Fruit fly (Drosophila melanogaster): ENCODE measurements around the gene Sos.

Gene Sos

dm6 chr2L:13811323-13811722 is 2.3 kb upstream of the Sos start, which contains the start of the genes Adat1 and CG16865 (continued):
- no peak for TF ChIP-seq pan (optimal IDR thresholded peaks at IDR 0.05)
- TF ChIP-seq pan (GFP tag; optimal IDR thresholded peaks at IDR 0.05 in 1 of 2, IDR thresholded peaks at IDR 0.05 in 1 of 2) = no peak
- TF ChIP-seq CG4360 (GFP tag; IDR thresholded peaks at IDR 0.05) = no peak
- TF ChIP-seq Dref (GFP tag; IDR thresholded peaks at IDR 0.05) = peak; percentile 80
- TF ChIP-seq sens-2 (GFP tag; IDR thresholded peaks at IDR 0.05) = no peak
- no peak for TF ChIP-seq CG9727 (GFP tag; optimal IDR thresholded peaks at IDR 0.05)
- no peak for TF ChIP-seq Lpt (GFP tag; optimal IDR thresholded peaks at IDR 0.05)
- TF ChIP-seq CG12071 (GFP tag; optimal IDR thresholded peaks at IDR 0.05) = no peak
- no peak for TF ChIP-seq CG2678 (tag; optimal IDR thresholded peaks at IDR 0.05)
- no peak for TF ChIP-seq CG13894 (tag; optimal IDR thresholded peaks at IDR 0.05)
- no peak for TF ChIP-seq Chrac-16 (GFP tag; optimal IDR thresholded peaks at IDR 0.05)
- TF ChIP-seq Ada2b (GFP tag; IDR thresholded peaks at IDR 0.05) = no peak
- TF ChIP-seq pnt (GFP tag; optimal IDR thresholded peaks at IDR 0.05) = no peak
- TF ChIP-seq onecut (GFP tag; IDR thresholded peaks at IDR 0.05) = peak; percentile 87
- no peak for TF ChIP-seq CG4424 (GFP tag; optimal IDR thresholded peaks at IDR 0.05)
- TF ChIP-seq D (optimal IDR thresholded peaks at IDR 0.05) = no peak
- TF ChIP-seq D (GFP tag; optimal IDR thresholded peaks at IDR 0.05) = no peak
- no peak for TF ChIP-seq GATAe (GFP tag; conservative IDR thresholded peaks at IDR 0.05)
- TF ChIP-seq CG3995 (GFP tag; optimal IDR thresholded peaks at IDR 0.05) = no peak
- no peak for TF ChIP-seq Jarid2 (GFP tag; optimal IDR thresholded peaks at IDR 0.05)
- no peak for TF ChIP-seq gt (GFP tag; IDR thresholded peaks at IDR 0.05)
- no peak for TF ChIP-seq insv (GFP tag; optimal IDR thresholded peaks at IDR 0.05)
- no peak for TF ChIP-seq unpg (GFP tag; optimal IDR thresholded peaks at IDR 0.05)
- no peak for TF ChIP-seq fd96Cb (tag; optimal IDR thresholded peaks at IDR 0.05)
- TF ChIP-seq CG17385 (GFP tag; optimal IDR thresholded peaks at IDR 0.05) = no peak
- TF ChIP-seq Atf3 (GFP tag; optimal IDR thresholded peaks at IDR 0.05) = no peak
- TF ChIP-seq CG15269 (tag; optimal IDR thresholded peaks at IDR 0.05) = no peak
- no peak for TF ChIP-seq gsb (GFP tag; IDR thresholded peaks at IDR 0.05)
- no peak for TF ChIP-seq CG3847 (GFP tag; IDR thresholded peaks at IDR 0.05)
- TF ChIP-seq CG1792 (GFP tag; optimal IDR thresholded peaks at IDR 0.05) = no peak
- no peak for TF ChIP-seq fd64A (GFP tag; optimal IDR thresholded peaks at IDR 0.05)
- no peak for TF ChIP-seq Hmx (GFP tag; optimal IDR thresholded peaks at IDR 0.05)
- peak; percentile 62 for TF ChIP-seq unc-4 (GFP tag; IDR thresholded peaks at IDR 0.05; ENCODE audit: partially characterized antibody)
- no peak for TF ChIP-seq slbo (GFP tag; IDR thresholded peaks at IDR 0.05)
- no peak for TF ChIP-seq ttk (GFP tag; IDR thresholded peaks at IDR 0.05)
- no peak for TF ChIP-seq dimm (GFP tag; IDR thresholded peaks at IDR 0.05)
- TF ChIP-seq Myb (GFP tag; optimal IDR thresholded peaks at IDR 0.05) = peak; percentile 26
- no peak for TF ChIP-seq ro (GFP tag; IDR thresholded peaks at IDR 0.05)
- TF ChIP-seq phol (tag; optimal IDR thresholded peaks at IDR 0.05) = peak; percentile 34
- TF ChIP-seq Dad (GFP tag; optimal IDR thresholded peaks at IDR 0.05) = no peak
- no peak for TF ChIP-seq z (GFP tag; IDR thresholded peaks at IDR 0.05)
- no peak for TF ChIP-seq Six4 (GFP tag; optimal IDR thresholded peaks at IDR 0.05)
- TF ChIP-seq Ravus (GFP tag; IDR thresholded peaks at IDR 0.05) = no peak
- no peak for TF ChIP-seq Gug (GFP tag; IDR thresholded peaks at IDR 0.05)
- TF ChIP-seq CG15696 (tag; optimal IDR thresholded peaks at IDR 0.05) = peak; percentile 21
- TF ChIP-seq CG10565 (GFP tag; optimal IDR thresholded peaks at IDR 0.05) = no peak
- TF ChIP-seq pros (GFP tag; optimal IDR thresholded peaks at IDR 0.05) = no peak
- TF ChIP-seq CG18262 (tag; optimal IDR thresholded peaks at IDR 0.05) = no peak
- TF ChIP-seq CG8478 (optimal IDR thresholded peaks at IDR 0.05) = no peak
- TF ChIP-seq zfh2 (GFP tag; optimal IDR thresholded peaks at IDR 0.05) = no peak
- TF ChIP-seq Deaf1 (tag; optimal IDR thresholded peaks at IDR 0.05) = no peak
- TF ChIP-seq HLH54F (GFP tag; optimal IDR thresholded peaks at IDR 0.05) = no peak
- TF ChIP-seq cato (GFP tag; optimal IDR thresholded peaks at IDR 0.05; ENCODE audit: borderline replicate concordance) = no peak
